Worm (Caenorhabditis elegans) whole organism, young adult: ENCODE measurements around the gene glb-4.

Source experiments
- B0336.3 ChIP-seq: fragments of 200-800 bp; sonication (Bioruptor generic); IDR thresholded peaks from 2 replicates; pipeline ENCODE4 v1.3.6; 2022; ENCODE audit warnings: missing genetic modification characterization, missing compliant biosample characterization
- C17E4.6 ChIP-seq: fragments of 200-800 bp; sonication (Bioruptor generic); IDR thresholded peaks from 2 replicates; pipeline ENCODE4 v1.3.6; 2022; ENCODE audit warnings: missing genetic modification reagents, missing genetic modification characterization, missing compliant biosample characterization
- F23B12.7 ChIP-seq: sonication (generic microtip); optimal IDR thresholded peaks from 2 replicates; lab custom pipeline; 2017; ENCODE audit warnings: missing genetic modification characterization, mild to moderate bottlenecking, missing compliant biosample characterization, antibody characterized with exemption, moderate library complexity; ENCODE audit not compliant: insufficient read depth
- F39B2.1 ChIP-seq: fragments of 200-800 bp; sonication (Bioruptor generic); IDR thresholded peaks from 2 replicates; pipeline ENCODE4 v1.3.6; 2022; ENCODE audit warnings: missing genetic modification reagents, missing genetic modification characterization, missing compliant biosample characterization
- F49E8.2 ChIP-seq: sonication (generic microtip); optimal IDR thresholded peaks from 3 replicates; lab custom pipeline; 2017; ENCODE audit warnings: missing genetic modification characterization, mild to moderate bottlenecking, missing compliant biosample characterization, antibody characterized with exemption, moderate library complexity; ENCODE audit not compliant: insufficient read depth
- F52B5.7 ChIP-seq: sonication (generic microtip); optimal IDR thresholded peaks from 2 replicates; lab custom pipeline; 2016; ENCODE audit warnings: mild to moderate bottlenecking, missing genetic modification characterization, missing compliant biosample characterization
- K11D2.4 ChIP-seq: fragments of 200-800 bp; sonication (Bioruptor generic); IDR thresholded peaks from 2 replicates; pipeline ENCODE4 v1.3.6; 2022; ENCODE audit warnings: missing genetic modification reagents, missing genetic modification characterization, missing compliant biosample characterization
- Y53F4B.3 ChIP-seq: fragments of 200-800 bp; sonication (Bioruptor generic); IDR thresholded peaks from 2 replicates; pipeline ENCODE4 v1.3.6; 2022; ENCODE audit warnings: missing genetic modification reagents, missing genetic modification characterization, missing compliant biosample characterization
- Y95B8A.8 ChIP-seq: fragments of 200-800 bp; sonication (Bioruptor generic); IDR thresholded peaks from 2 replicates; pipeline ENCODE4 v1.3.6; 2022; ENCODE audit warnings: missing genetic modification reagents, missing genetic modification characterization, missing compliant biosample characterization
- ama-1 ChIP-seq, 3 experiments: fragments of 150-350 bp in 1 of 3; sonication (generic microtip) in 2 of 3; optimal IDR thresholded peaks; 2 replicates each; lab custom pipeline; 2014 to 2018; ENCODE audit warnings: missing biosample characterization in 2 of 3, missing genetic modification characterization in 2 of 3, missing genetic modification reagents in 2 of 3
- atf-7 ChIP-seq: sonication (generic microtip); optimal IDR thresholded peaks from 2 replicates; lab custom pipeline; 2017; ENCODE audit warnings: mild to moderate bottlenecking, missing genetic modification characterization, missing compliant biosample characterization
- athp-1 ChIP-seq: sonication (generic microtip); optimal IDR thresholded peaks from 2 replicates; lab custom pipeline; 2017; ENCODE audit warnings: mild to moderate bottlenecking, missing genetic modification characterization, missing compliant biosample characterization
- attf-3 ChIP-seq: fragments of 200-800 bp; sonication (Bioruptor generic); conservative IDR thresholded peaks from 2 replicates; pipeline ENCODE4 v1.3.6; 2022; ENCODE audit warnings: missing genetic modification reagents, missing genetic modification characterization, missing compliant biosample characterization
- attf-6 ChIP-seq: fragments of 200-800 bp; sonication (Bioruptor generic); IDR thresholded peaks from 2 replicates; pipeline ENCODE4 v1.3.6; 2022; ENCODE audit warnings: missing genetic modification reagents, missing genetic modification characterization, missing compliant biosample characterization
- bed-2 ChIP-seq: fragments of 200-800 bp; sonication (Bioruptor generic); IDR thresholded peaks from 2 replicates; pipeline ENCODE4 v1.3.6; 2022; ENCODE audit warnings: missing genetic modification reagents, missing genetic modification characterization, missing compliant biosample characterization
- cebp-2 ChIP-seq: fragments of 200-800 bp; sonication (Bioruptor generic); IDR thresholded peaks from 2 replicates; pipeline ENCODE4 v1.3.6; 2022; ENCODE audit warnings: missing genetic modification characterization, missing compliant biosample characterization
- ceh-100 ChIP-seq: fragments of 200-800 bp; sonication (Bioruptor generic); IDR thresholded peaks from 2 replicates; pipeline ENCODE4 v1.3.6; 2022; ENCODE audit warnings: missing genetic modification reagents, missing genetic modification characterization, missing compliant biosample characterization
- ceh-27 ChIP-seq: fragments of 200-800 bp; sonication (Bioruptor generic); optimal IDR thresholded peaks from 2 replicates; lab custom pipeline; 2018; ENCODE audit warnings: mild to moderate bottlenecking, missing genetic modification characterization, moderate library complexity, missing compliant biosample characterization
- ceh-40 ChIP-seq: fragments of 200-800 bp; sonication (Bioruptor generic); IDR thresholded peaks from 2 replicates; pipeline ENCODE4 v1.3.6; 2022; ENCODE audit warnings: missing genetic modification characterization, missing compliant biosample characterization
- ceh-79 ChIP-seq: sonication (generic microtip); optimal IDR thresholded peaks from 2 replicates; lab custom pipeline; 2017; ENCODE audit warnings: mild to moderate bottlenecking, missing genetic modification characterization, missing compliant biosample characterization
- chd-7 ChIP-seq: sonication (generic microtip); optimal IDR thresholded peaks from 2 replicates; lab custom pipeline; 2016; ENCODE audit warnings: mild to moderate bottlenecking, missing genetic modification characterization, moderate library complexity, missing compliant biosample characterization
- egl-18 ChIP-seq: fragments of 200-800 bp; sonication (Bioruptor generic); IDR thresholded peaks from 2 replicates; pipeline ENCODE4 v1.3.6; 2022; ENCODE audit warnings: missing genetic modification reagents, missing genetic modification characterization, missing compliant biosample characterization
- ekl-4 ChIP-seq: fragments of 200-800 bp; sonication (Bioruptor generic); IDR thresholded peaks from 2 replicates; pipeline ENCODE4 v1.3.6; 2022; ENCODE audit warnings: missing genetic modification reagents, missing genetic modification characterization, missing compliant biosample characterization
- him-1 ChIP-seq: sonication (generic microtip); optimal IDR thresholded peaks from 2 replicates; lab custom pipeline; 2016; ENCODE audit warnings: missing genotype, missing genetic modification reagents, missing genetic modification characterization, missing compliant biosample characterization
- hlh-26 ChIP-seq: fragments of 200-800 bp; sonication (Bioruptor generic); conservative IDR thresholded peaks from 2 replicates; pipeline ENCODE4 v1.3.6; 2022; ENCODE audit warnings: missing genetic modification reagents, missing genetic modification characterization, missing compliant biosample characterization
- hmg-1.2 ChIP-seq: fragments of 200-800 bp; sonication (Bioruptor generic); IDR thresholded peaks from 2 replicates; pipeline ENCODE4 v1.3.6; 2022; ENCODE audit warnings: missing genetic modification reagents, missing genetic modification characterization, missing compliant biosample characterization
- hrde-1 ChIP-seq: sonication (generic microtip); optimal IDR thresholded peaks from 2 replicates; lab custom pipeline; 2016; ENCODE audit warnings: missing genetic modification characterization, mild to moderate bottlenecking, missing compliant biosample characterization, moderate library complexity, missing genotype, missing genetic modification reagents, borderline replicate concordance
- hsf-1 ChIP-seq: fragments of 200-800 bp; sonication (Bioruptor generic); IDR thresholded peaks from 2 replicates; pipeline ENCODE4 v1.3.6; 2022; ENCODE audit warnings: missing genetic modification reagents, missing genetic modification characterization, missing compliant biosample characterization
- lin-35 ChIP-seq, 3 experiments: fragments of 150-350 bp in 2 of 3; sonication (generic microtip) in 1 of 3; optimal IDR thresholded peaks; 2 replicates each; lab custom pipeline; 2014 to 2018; ENCODE audit warnings: missing biosample characterization in 3 of 3, missing genetic modification characterization in 3 of 3, missing genetic modification reagents in 3 of 3
- lin-54 ChIP-seq: fragments of 200-800 bp; sonication (Bioruptor generic); optimal IDR thresholded peaks from 2 replicates; lab custom pipeline; 2018; ENCODE audit warnings: mild to moderate bottlenecking, missing genetic modification characterization, missing compliant biosample characterization
- madf-3 ChIP-seq: fragments of 200-800 bp; sonication (Bioruptor generic); IDR thresholded peaks from 2 replicates; pipeline ENCODE4 v1.3.6; 2022; ENCODE audit warnings: missing genetic modification reagents, missing genetic modification characterization, missing compliant biosample characterization
- madf-8 ChIP-seq: fragments of 200-800 bp; sonication (Bioruptor generic); conservative IDR thresholded peaks from 2 replicates; pipeline ENCODE4 v1.3.6; 2022; ENCODE audit warnings: missing genetic modification reagents, missing genetic modification characterization, missing compliant biosample characterization
- mes-4 ChIP-seq: sonication (generic microtip); optimal IDR thresholded peaks from 2 replicates; lab custom pipeline; 2016; ENCODE audit warnings: missing genotype, missing genetic modification characterization, missing compliant biosample characterization
- nhr-179 ChIP-seq: sonication (generic microtip); optimal IDR thresholded peaks from 2 replicates; lab custom pipeline; 2016; ENCODE audit warnings: mild to moderate bottlenecking, missing genetic modification characterization, missing compliant biosample characterization
- nhr-27 ChIP-seq: fragments of 200-800 bp; sonication (Bioruptor generic); optimal IDR thresholded peaks from 2 replicates; lab custom pipeline; 2018; ENCODE audit warnings: mild to moderate bottlenecking, missing genetic modification characterization, moderate library complexity, missing compliant biosample characterization
- rcor-1 ChIP-seq: fragments of 200-800 bp; sonication (Bioruptor generic); IDR thresholded peaks from 2 replicates; pipeline ENCODE4 v1.3.6; 2022; ENCODE audit warnings: missing genetic modification reagents, missing genetic modification characterization, missing compliant biosample characterization
- repo-1 ChIP-seq: sonication (generic microtip); optimal IDR thresholded peaks from 2 replicates; lab custom pipeline; 2017; ENCODE audit warnings: mild to moderate bottlenecking, missing genetic modification characterization, missing compliant biosample characterization
- sea-2 ChIP-seq: fragments of 200-800 bp; sonication (Bioruptor generic); IDR thresholded peaks from 2 replicates; pipeline ENCODE4 v1.3.6; 2022; ENCODE audit warnings: missing genetic modification characterization, missing compliant biosample characterization
- snpc-1.3 ChIP-seq: sonication (generic microtip); optimal IDR thresholded peaks from 2 replicates; lab custom pipeline; 2017; ENCODE audit warnings: missing genetic modification characterization, mild to moderate bottlenecking, missing compliant biosample characterization, antibody characterized with exemption, moderate library complexity, missing genotype, missing genetic modification reagents; ENCODE audit not compliant: insufficient read depth
- snpc-3.4 ChIP-seq: sonication (generic microtip); optimal IDR thresholded peaks from 2 replicates; lab custom pipeline; 2017; ENCODE audit warnings: missing genetic modification characterization, mild to moderate bottlenecking, missing compliant biosample characterization, antibody characterized with exemption, moderate library complexity, missing genotype, missing genetic modification reagents
- somi-1 ChIP-seq: fragments of 200-800 bp; sonication (Bioruptor generic); optimal IDR thresholded peaks from 2 replicates; lab custom pipeline; 2018; ENCODE audit warnings: mild to moderate bottlenecking, missing genetic modification characterization, missing compliant biosample characterization
- sptf-2 ChIP-seq: fragments of 200-800 bp; sonication (Bioruptor generic); optimal IDR thresholded peaks from 2 replicates; lab custom pipeline; 2018; ENCODE audit warnings: mild to moderate bottlenecking, missing genetic modification characterization, missing compliant biosample characterization
- unc-130 ChIP-seq: sonication (generic microtip); optimal IDR thresholded peaks from 2 replicates; lab custom pipeline; 2016; ENCODE audit warnings: missing genetic modification reagents, missing genetic modification characterization, missing compliant biosample characterization
- ztf-18 ChIP-seq: sonication (generic microtip); optimal IDR thresholded peaks from 2 replicates; lab custom pipeline; 2016; ENCODE audit warnings: missing genotype, mild to moderate bottlenecking, missing genetic modification characterization, missing compliant biosample characterization
- ztf-25 ChIP-seq: fragments of 200-800 bp; sonication (Bioruptor generic); IDR thresholded peaks from 2 replicates; pipeline ENCODE4 v1.3.6; 2022; ENCODE audit warnings: missing genetic modification reagents, missing genetic modification characterization, missing compliant biosample characterization
- ztf-26 ChIP-seq: sonication (generic microtip); optimal IDR thresholded peaks from 2 replicates; lab custom pipeline; 2017; ENCODE audit warnings: missing genetic modification characterization, missing compliant biosample characterization
- ztf-6 ChIP-seq: fragments of 200-800 bp; sonication (Bioruptor generic); IDR thresholded peaks from 2 replicates; pipeline ENCODE4 v1.3.6; 2022; ENCODE audit warnings: missing genetic modification reagents, missing genetic modification characterization, missing compliant biosample characterization

Gene glb-4

ce11 chrII:11126312-11127000 lies 15.4 kb upstream of the glb-4 start, which contains the start of the genes rps-9 and lsm-1 (continued):
- no peak for TF ChIP-seq ztf-18 (tag; lab: Kevin White, UChicago)
- no peak for TF ChIP-seq sptf-2 (GFP tag; lab: Kevin White, UChicago)
- TF ChIP-seq ztf-6 (GFP tag; lab: Robert Waterston, UW) = no peak
- TF ChIP-seq madf-3 = 0 out of 2 replicates have a peak, but pooled peaks have one; percentile 28
- no peak for TF ChIP-seq attf-3
- 0 out of 2 replicates have a peak, but pooled peaks have one; percentile 19 for TF ChIP-seq madf-8 (GFP tag; lab: Robert Waterston, UW)
- 0 out of 2 replicates have a peak, but pooled peaks have one; percentile 16 for TF ChIP-seq rcor-1
- TF ChIP-seq K11D2.4 (GFP tag; lab: Robert Waterston, UW) = no peak
- peak; percentile 83 for TF ChIP-seq F23B12.7 (tag; lab: Kevin White, UChicago)
- TF ChIP-seq F39B2.1 = no peak
- no peak for TF ChIP-seq sea-2 (GFP tag; lab: Robert Waterston, UW)
- TF ChIP-seq ceh-79 = no peak
- no peak for TF ChIP-seq bed-2 (GFP tag; lab: Robert Waterston, UW)
- peak; percentile 40 for TF ChIP-seq lin-54
- no peak for TF ChIP-seq chd-7
- TF ChIP-seq snpc-1.3 (tag; lab: Kevin White, UChicago) = peak; percentile 10
- TF ChIP-seq B0336.3 (GFP tag; lab: Robert Waterston, UW) = no peak
- TF ChIP-seq hmg-1.2 (GFP tag; lab: Robert Waterston, UW) = peak; percentile 97
- no peak for TF ChIP-seq cebp-2 (GFP tag; lab: Robert Waterston, UW)
- TF ChIP-seq repo-1 = no peak
- TF ChIP-seq hlh-26 = no peak
- no peak for TF ChIP-seq mes-4 (tag; lab: Kevin White, UChicago)
- TF ChIP-seq ztf-26 (tag; lab: Kevin White, UChicago) = no peak
- no peak for TF ChIP-seq ceh-27 (GFP tag; lab: Kevin White, UChicago)
- no peak for TF ChIP-seq nhr-179 (tag; lab: Kevin White, UChicago)
- TF ChIP-seq ceh-40 = no peak
- TF ChIP-seq Y53F4B.3 (GFP tag; lab: Robert Waterston, UW) = no peak
- no peak for TF ChIP-seq F52B5.7
- TF ChIP-seq C17E4.6 (GFP tag; lab: Robert Waterston, UW) = no peak
- no peak for TF ChIP-seq ceh-100 (GFP tag; lab: Robert Waterston, UW)
- TF ChIP-seq attf-6 (GFP tag; lab: Robert Waterston, UW) = no peak
- TF ChIP-seq, all 124 proteins: peak for 24

DNA sequence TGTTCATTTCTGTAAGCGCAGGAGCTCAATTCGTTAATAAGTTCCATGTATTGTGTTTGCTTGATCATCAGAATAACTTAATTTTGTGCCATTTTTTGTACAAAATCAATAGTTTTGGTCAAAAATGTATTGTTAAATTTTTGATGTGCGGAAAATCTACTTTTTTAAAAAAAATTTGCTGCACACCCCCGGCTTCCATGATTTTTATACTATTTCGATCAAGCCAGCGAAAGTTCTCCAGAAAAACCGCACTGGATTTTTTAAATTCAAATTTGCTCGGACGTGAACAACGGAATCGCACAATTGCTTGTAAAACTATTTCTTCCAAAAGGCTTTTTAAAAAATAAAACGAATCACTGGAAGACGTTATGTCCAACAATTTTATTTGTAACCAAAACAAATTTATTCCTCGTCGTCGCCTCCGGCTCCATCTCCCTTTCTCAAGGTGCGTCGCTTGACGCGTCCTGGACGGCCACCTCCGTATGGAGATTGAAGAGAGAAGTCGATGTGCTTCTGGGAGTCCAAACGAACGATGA lies 14.1 kb upstream of the glb-4 start:
- TF ChIP-seq hsf-1 (GFP tag; lab: Robert Waterston, UW) (peak; percentile 20; the same call in 1 of the 2 replicates), ama-1 (optimal IDR thresholded peaks at IDR 0.05; lab: Kevin White, UChicago) (no peak), ama-1 (GFP tag; optimal IDR thresholded peaks at IDR 0.05; lab: Kevin White, UChicago) (no peak), Y95B8A.8 (GFP tag; lab: Robert Waterston, UW) (0 out of 2 replicates have a peak, but pooled peaks have one; percentile 24), him-1 (tag; lab: Kevin White, UChicago) (peak; percentile 16), athp-1 (tag; lab: Kevin White, UChicago) (peak; percentile 25), somi-1 (no peak), ceh-40 (no peak), Y53F4B.3 (GFP tag; lab: Robert Waterston, UW) (no peak), atf-7 (tag; lab: Kevin White, UChicago) (peak; percentile 21), ztf-25 (no peak), F49E8.2 (no peak), hrde-1 (peak; percentile 70), unc-130 (GFP tag; lab: Kevin White, UChicago) (no peak), egl-18 (GFP tag; lab: Robert Waterston, UW) (no peak), snpc-3.4 (no peak), madf-3 (0 out of 2 replicates have a peak, but pooled peaks have one; percentile 73), ekl-4 (GFP tag; lab: Robert Waterston, UW) (peak; percentile 46; the same call in 1 of the 2 replicates), lin-35 (GFP tag; optimal IDR thresholded peaks at IDR 0.05; lab: Kevin White, UChicago) (no peak), attf-3 (no peak), nhr-27 (tag; lab: Kevin White, UChicago) (no peak)
